Worm (Caenorhabditis elegans) whole organism, mixed stage, embryonic: ENCODE data around the gene grl-25.
A peak's percentile ranks its signal among the peaks of the same experiment; 100 is the strongest.

Source experiments
- M03D4.4 ChIP-seq: sonication (generic microtip); optimal IDR thresholded peaks from 2 replicates; lab custom pipeline; 2017; ENCODE audit warnings: mild to moderate bottlenecking, missing genetic modification characterization, missing compliant biosample characterization
- bed-3 ChIP-seq: fragments of 200-800 bp; sonication (Bioruptor generic); optimal IDR thresholded peaks from 3 replicates; lab custom pipeline; 2018; ENCODE audit warnings: mild to moderate bottlenecking, missing genetic modification characterization, moderate library complexity, missing compliant biosample characterization
- blmp-1 ChIP-seq: fragments of 150-350 bp; optimal IDR thresholded peaks from 2 replicates; lab custom pipeline; 2014; ENCODE audit warnings: missing biosample characterization, missing genetic modification characterization
- ceh-39 ChIP-seq: fragments of 150-350 bp; optimal IDR thresholded peaks from 2 replicates; lab custom pipeline; 2014; ENCODE audit warnings: missing biosample characterization, missing genetic modification characterization
- ceh-43 ChIP-seq: fragments of 200-800 bp; sonication (Bioruptor generic); optimal IDR thresholded peaks from 2 replicates; lab custom pipeline; 2018; ENCODE audit warnings: mild to moderate bottlenecking, missing genetic modification characterization, moderate library complexity, missing compliant biosample characterization
- ceh-83 ChIP-seq: fragments of 200-800 bp; sonication (Bioruptor generic); optimal IDR thresholded peaks from 2 replicates; lab custom pipeline; 2018; ENCODE audit warnings: mild to moderate bottlenecking, missing genetic modification characterization, missing compliant biosample characterization
- ces-1 ChIP-seq: fragments of 150-350 bp; optimal IDR thresholded peaks from 2 replicates; lab custom pipeline; 2014; ENCODE audit warnings: missing biosample characterization, missing genetic modification reagents, missing genetic modification characterization
- cnd-1 ChIP-seq: fragments of 200-800 bp; sonication (Bioruptor generic); optimal IDR thresholded peaks from 2 replicates; lab custom pipeline; 2018; ENCODE audit warnings: mild to moderate bottlenecking, missing genetic modification characterization, missing compliant biosample characterization
- drap-1 ChIP-seq: fragments of 200-800 bp; sonication (Bioruptor generic); optimal IDR thresholded peaks from 3 replicates; lab custom pipeline; 2018; ENCODE audit warnings: mild to moderate bottlenecking, missing genetic modification characterization, missing compliant biosample characterization
- elt-1 ChIP-seq: sonication (generic microtip); optimal IDR thresholded peaks from 2 replicates; lab custom pipeline; 2017; ENCODE audit warnings: missing genetic modification characterization, mild to moderate bottlenecking, missing compliant biosample characterization, antibody characterized with exemption, moderate library complexity, borderline replicate concordance; ENCODE audit not compliant: insufficient read depth
- elt-3 ChIP-seq: fragments of 150-350 bp; optimal IDR thresholded peaks from 2 replicates; lab custom pipeline; 2014; ENCODE audit warnings: missing biosample characterization, missing genetic modification characterization
- flh-1 ChIP-seq: fragments of 200-800 bp; sonication (Bioruptor generic); optimal IDR thresholded peaks from 2 replicates; lab custom pipeline; 2018; ENCODE audit warnings: mild to moderate bottlenecking, missing genetic modification characterization, moderate library complexity, missing compliant biosample characterization
- ham-2 ChIP-seq: fragments of 200-800 bp; sonication (Bioruptor generic); optimal IDR thresholded peaks from 2 replicates; lab custom pipeline; 2018; ENCODE audit warnings: mild to moderate bottlenecking, missing genetic modification characterization, missing compliant biosample characterization
- hlh-1 ChIP-seq: fragments of 150-350 bp; optimal IDR thresholded peaks from 2 replicates; lab custom pipeline; 2014; ENCODE audit warnings: missing biosample characterization, missing genetic modification reagents, missing genetic modification characterization
- lin-13 ChIP-seq: fragments of 150-350 bp; optimal IDR thresholded peaks from 2 replicates; lab custom pipeline; 2014; ENCODE audit warnings: missing biosample characterization, missing genetic modification characterization
- lin-32 ChIP-seq: fragments of 200-800 bp; sonication (Bioruptor generic); optimal IDR thresholded peaks from 2 replicates; lab custom pipeline; 2018; ENCODE audit warnings: mild to moderate bottlenecking, missing genetic modification characterization, missing compliant biosample characterization
- lsy-2 ChIP-seq: fragments of 150-350 bp; optimal IDR thresholded peaks from 2 replicates; lab custom pipeline; 2014; ENCODE audit warnings: missing biosample characterization, missing genetic modification characterization
- mab-5 ChIP-seq: fragments of 150-350 bp; optimal IDR thresholded peaks from 2 replicates; lab custom pipeline; 2014; ENCODE audit warnings: missing biosample characterization, missing genetic modification characterization
- mep-1 ChIP-seq: fragments of 150-350 bp; optimal IDR thresholded peaks from 2 replicates; lab custom pipeline; 2017; ENCODE audit warnings: missing biosample characterization, missing genetic modification reagents, missing genetic modification characterization, inconsistent platforms
- mls-2 ChIP-seq: sonication (generic microtip); optimal IDR thresholded peaks from 2 replicates; lab custom pipeline; 2016; ENCODE audit warnings: mild to moderate bottlenecking, missing genetic modification characterization, moderate library complexity, missing compliant biosample characterization
- nhr-12 ChIP-seq: fragments of 150-350 bp; optimal IDR thresholded peaks from 2 replicates; lab custom pipeline; 2014; ENCODE audit warnings: missing biosample characterization, missing genetic modification characterization
- nhr-2 ChIP-seq: fragments of 150-350 bp; optimal IDR thresholded peaks from 2 replicates; lab custom pipeline; 2014; ENCODE audit warnings: missing biosample characterization, missing genetic modification characterization
- nhr-237 ChIP-seq: fragments of 150-350 bp; optimal IDR thresholded peaks from 2 replicates; lab custom pipeline; 2014; ENCODE audit warnings: missing biosample characterization, missing genetic modification characterization
- nhr-28 ChIP-seq: fragments of 150-350 bp; optimal IDR thresholded peaks from 2 replicates; lab custom pipeline; 2014; ENCODE audit warnings: missing biosample characterization, missing genetic modification characterization
- nhr-76 ChIP-seq: sonication (generic microtip); optimal IDR thresholded peaks from 2 replicates; lab custom pipeline; 2017; ENCODE audit warnings: missing biosample characterization, missing genetic modification characterization
- pha-4 ChIP-seq: fragments of 150-350 bp; optimal IDR thresholded peaks from 2 replicates; lab custom pipeline; 2018; ENCODE audit warnings: missing biosample characterization, missing genetic modification reagents, missing genetic modification characterization
- sem-2 ChIP-seq: fragments of 200-800 bp; sonication (Bioruptor generic); optimal IDR thresholded peaks from 2 replicates; lab custom pipeline; 2018; ENCODE audit warnings: mild to moderate bottlenecking, missing genetic modification characterization, missing compliant biosample characterization
- snpc-4 ChIP-seq: fragments of 150-350 bp; optimal IDR thresholded peaks from 2 replicates; lab custom pipeline; 2014; ENCODE audit warnings: missing biosample characterization, missing genetic modification characterization
- sptf-1 ChIP-seq: sonication (generic microtip); optimal IDR thresholded peaks from 2 replicates; lab custom pipeline; 2017; ENCODE audit warnings: mild to moderate bottlenecking, missing genetic modification characterization, moderate library complexity, missing compliant biosample characterization
- tbx-8 ChIP-seq: fragments of 200-800 bp; sonication (Bioruptor generic); optimal IDR thresholded peaks from 2 replicates; lab custom pipeline; 2018; ENCODE audit warnings: mild to moderate bottlenecking, missing genetic modification characterization, moderate library complexity, missing compliant biosample characterization
- unc-120 ChIP-seq: sonication (generic microtip); optimal IDR thresholded peaks from 2 replicates; lab custom pipeline; 2017; ENCODE audit warnings: missing genetic modification characterization, missing compliant biosample characterization; ENCODE audit not compliant: poor library complexity, severe bottlenecking
- unc-39 ChIP-seq: fragments of 150-350 bp; optimal IDR thresholded peaks from 2 replicates; lab custom pipeline; 2014; ENCODE audit warnings: missing biosample characterization, missing genetic modification characterization
- unc-62 ChIP-seq: fragments of 150-350 bp; optimal IDR thresholded peaks from 2 replicates; lab custom pipeline; 2014; ENCODE audit warnings: missing biosample characterization, missing genetic modification reagents, missing genetic modification characterization
- zip-8 ChIP-seq: fragments of 150-350 bp; optimal IDR thresholded peaks from 2 replicates; lab custom pipeline; 2014; ENCODE audit warnings: missing biosample characterization, missing genetic modification characterization
- ztf-11 ChIP-seq: fragments of 150-350 bp; optimal IDR thresholded peaks from 2 replicates; lab custom pipeline; 2014; ENCODE audit warnings: missing biosample characterization, missing genetic modification characterization

grl-25 gene

DNA sequence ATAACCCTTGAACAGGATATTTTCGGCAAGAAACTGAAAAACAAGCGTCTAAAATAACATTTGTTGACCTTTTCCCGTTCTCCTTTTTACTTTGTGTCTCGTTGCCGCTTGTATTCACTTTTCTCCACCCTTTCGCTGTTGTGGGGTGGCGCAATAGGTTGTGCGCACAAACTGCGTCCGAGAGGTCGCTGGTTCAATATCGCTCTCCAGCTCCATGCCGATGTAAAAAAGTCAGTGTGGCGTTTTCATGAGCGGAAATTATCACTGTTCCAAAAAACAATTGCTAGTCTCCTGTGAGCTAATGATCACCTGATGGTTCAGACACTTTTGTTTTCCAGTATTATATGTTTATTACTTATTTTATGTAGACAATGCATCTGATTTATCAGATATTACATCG, 24.5 kb upstream of the grl-25 start:
- TF ChIP-seq mab-5 (tag; lab: Kevin White, UChicago) (no peak), drap-1 (peak; percentile 95), flh-1 (GFP tag; lab: Kevin White, UChicago) (peak; percentile 84), unc-39 (tag; lab: Kevin White, UChicago) (peak; percentile 66), sptf-1 (tag; lab: Kevin White, UChicago) (peak; percentile 96), ces-1 (no peak), nhr-2 (no peak), pha-4 (tag; lab: Kevin White, UChicago) (peak; percentile 69), lin-13 (peak; percentile 34), elt-1 (peak; percentile 28), snpc-4 (tag; lab: Kevin White, UChicago) (no peak), bed-3 (GFP tag; lab: Kevin White, UChicago) (peak; percentile 77), cnd-1 (tag; lab: Kevin White, UChicago) (peak; percentile 96), ceh-83 (GFP tag; lab: Kevin White, UChicago) (peak; percentile 53), ceh-39 (tag; lab: Kevin White, UChicago) (peak; percentile 31), nhr-237 (peak; percentile 21), nhr-28 (tag; lab: Kevin White, UChicago) (peak; percentile 50), mep-1 (tag; lab: Kevin White, UChicago) (no peak), unc-120 (tag; lab: Kevin White, UChicago) (peak; percentile 88), elt-3 (tag; lab: Kevin White, UChicago) (peak; percentile 45), ham-2 (GFP tag; lab: Kevin White, UChicago) (peak; percentile 94), nhr-76 (no peak), ceh-43 (GFP tag; lab: Kevin White, UChicago) (peak; percentile 89), blmp-1 (tag; lab: Kevin White, UChicago) (no peak), unc-62 (peak; percentile 50), mls-2 (tag; lab: Kevin White, UChicago) (peak; percentile 97), zip-8 (tag; lab: Kevin White, UChicago) (peak; percentile 29), hlh-1 (tag; lab: Kevin White, UChicago) (peak; percentile 62), lin-32 (peak; percentile 93), nhr-12 (tag; lab: Kevin White, UChicago) (no peak), tbx-8 (peak; percentile 70), M03D4.4 (peak; percentile 96), lsy-2 (tag; lab: Kevin White, UChicago) (peak; percentile 17), sem-2 (GFP tag; lab: Kevin White, UChicago) (peak; percentile 86), ztf-11 (tag; lab: Kevin White, UChicago) (peak; percentile 42)
- TF ChIP-seq, all 35 proteins: peak for 27

DNA sequence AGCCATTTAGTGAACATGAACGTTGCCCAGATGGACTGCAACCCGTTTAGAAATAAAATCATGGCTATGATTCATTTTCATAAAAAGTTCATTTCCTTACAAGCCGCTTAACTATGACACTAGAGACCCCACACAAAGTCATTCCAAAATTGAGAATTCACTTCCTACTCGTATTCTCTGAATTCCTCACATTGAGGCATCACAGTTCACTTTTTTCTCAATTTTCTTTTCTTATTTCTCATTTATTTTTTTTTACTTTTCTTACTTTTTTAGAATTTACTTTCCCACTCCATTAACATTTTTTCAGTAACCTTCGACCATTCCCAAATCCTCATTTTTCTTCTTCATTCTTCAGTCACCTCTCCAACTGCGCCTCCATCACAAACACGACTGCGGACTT, 17.7 kb upstream of the grl-25 start, which contains the start of gene dhrr-1:
Gene dhrr-1 (plus strand): TSS at position 301 of the 400 bp plus-strand sequence.
- TF ChIP-seq elt-1 (no peak), nhr-76 (no peak), hlh-1 (tag; lab: Kevin White, UChicago) (no peak), pha-4 (tag; lab: Kevin White, UChicago) (no peak), lin-13 (no peak), bed-3 (GFP tag; lab: Kevin White, UChicago) (no peak), unc-39 (tag; lab: Kevin White, UChicago) (no peak), nhr-2 (no peak), sptf-1 (tag; lab: Kevin White, UChicago) (no peak), drap-1 (no peak), unc-120 (tag; lab: Kevin White, UChicago) (no peak), ztf-11 (tag; lab: Kevin White, UChicago) (no peak), mls-2 (tag; lab: Kevin White, UChicago) (no peak), ceh-83 (GFP tag; lab: Kevin White, UChicago) (no peak), mab-5 (tag; lab: Kevin White, UChicago) (no peak), snpc-4 (tag; lab: Kevin White, UChicago) (no peak)

DNA sequence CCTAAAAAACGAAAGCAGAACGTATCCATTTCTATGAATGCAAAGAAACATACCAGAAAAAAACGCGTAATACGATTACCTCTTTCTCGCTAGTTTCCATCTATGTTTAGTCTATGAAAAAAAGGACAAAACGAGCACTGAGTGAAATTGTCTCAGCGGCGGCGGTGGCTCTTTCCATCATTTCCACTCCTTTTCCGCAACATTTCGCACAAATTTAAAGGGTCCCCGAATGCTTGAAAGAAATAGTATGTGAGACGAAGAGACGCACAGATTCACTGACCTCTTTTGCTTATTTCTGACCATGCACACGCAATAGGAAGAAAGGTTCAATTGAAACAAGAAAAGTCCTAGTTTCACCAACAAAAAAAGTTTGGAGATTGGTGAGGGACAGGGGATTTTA, 15.8 kb upstream of the grl-25 start:
- TF ChIP-seq snpc-4 (tag; lab: Kevin White, UChicago) (no peak), elt-1 (no peak), unc-62 (no peak), tbx-8 (no peak), mls-2 (tag; lab: Kevin White, UChicago) (no peak), ces-1 (no peak), pha-4 (tag; lab: Kevin White, UChicago) (no peak), lsy-2 (tag; lab: Kevin White, UChicago) (no peak), cnd-1 (tag; lab: Kevin White, UChicago) (no peak)
